Fruit fly (Drosophila melanogaster) whole organism, prepupa: ENCODE results near the gene CG15635.

Source experiments
- Blimp-1 ChIP-seq: fragments of 200-800 bp; sonication (Bioruptor generic); optimal IDR thresholded peaks from 3 replicates; lab custom pipeline; 2017; ENCODE audit warnings: missing biosample characterization, missing genetic modification characterization, mild to moderate bottlenecking, moderate library complexity, missing genetic modification reagents
- CG11294 ChIP-seq: fragments of 200-800 bp; sonication (Bioruptor generic); IDR thresholded peaks from 2 replicates; pipeline ENCODE4 v1.3.6; 2022; ENCODE audit warnings: missing biosample characterization, missing genetic modification characterization
- CG11902 ChIP-seq: fragments of 200-800 bp; sonication (Bioruptor generic); optimal IDR thresholded peaks from 3 replicates; lab custom pipeline; 2016; ENCODE audit warnings: missing biosample characterization, missing genetic modification characterization
- CG15336 ChIP-seq: fragments of 200-800 bp; sonication (Bioruptor generic); IDR thresholded peaks from 2 replicates; pipeline ENCODE4 v1.3.6; 2022; ENCODE audit warnings: missing biosample characterization, missing genetic modification characterization
- CG1621 ChIP-seq: fragments of 200-800 bp; sonication (Bioruptor generic); optimal IDR thresholded peaks from 3 replicates; lab custom pipeline; 2018; ENCODE audit warnings: missing biosample characterization, mild to moderate bottlenecking, missing genetic modification characterization
- CG3032 ChIP-seq: fragments of 200-800 bp; optimal IDR thresholded peaks from 2 replicates; lab custom pipeline; 2019; ENCODE audit warnings: missing biosample characterization, mild to moderate bottlenecking, missing genetic modification characterization, moderate library complexity
- CG31627 ChIP-seq: fragments of 200-800 bp; sonication (Bioruptor generic); optimal IDR thresholded peaks from 3 replicates; lab custom pipeline; 2016; ENCODE audit warnings: missing biosample characterization, missing genetic modification characterization
- CG32006 ChIP-seq: fragments of 200-800 bp; sonication (Bioruptor generic); optimal IDR thresholded peaks from 3 replicates; lab custom pipeline; 2017; ENCODE audit warnings: missing biosample characterization, mild to moderate bottlenecking, missing genetic modification characterization
- CG34406 ChIP-seq: fragments of 200-800 bp; sonication (Bioruptor generic); optimal IDR thresholded peaks from 3 replicates; lab custom pipeline; 2016; ENCODE audit warnings: missing biosample characterization, missing genetic modification characterization
- CG6276 ChIP-seq: fragments of 200-800 bp; sonication (Bioruptor generic); optimal IDR thresholded peaks from 2 replicates; lab custom pipeline; 2017; ENCODE audit warnings: missing biosample characterization, mild to moderate bottlenecking, missing genetic modification characterization
- CG6792 ChIP-seq: fragments of 200-800 bp; sonication (Bioruptor generic); optimal IDR thresholded peaks from 3 replicates; lab custom pipeline; 2016; ENCODE audit warnings: missing biosample characterization, missing genetic modification characterization
- CG6808 ChIP-seq: fragments of 200-800 bp; sonication (Bioruptor generic); optimal IDR thresholded peaks from 3 replicates; lab custom pipeline; 2017; ENCODE audit warnings: missing biosample characterization, missing genetic modification characterization, mild to moderate bottlenecking, moderate library complexity, missing genetic modification reagents
- CG7368 ChIP-seq: fragments of 200-800 bp; sonication (Bioruptor generic); optimal IDR thresholded peaks from 3 replicates; lab custom pipeline; 2016; ENCODE audit warnings: missing biosample characterization, missing genetic modification characterization
- CG8119 ChIP-seq: fragments of 200-800 bp; sonication (Bioruptor generic); IDR thresholded peaks from 3 replicates; pipeline ENCODE4 v1.3.6; 2022; ENCODE audit warnings: missing biosample characterization, missing genetic modification characterization
- CG8319 ChIP-seq: fragments of 200-800 bp; sonication (Bioruptor generic); optimal IDR thresholded peaks from 3 replicates; lab custom pipeline; 2016; ENCODE audit warnings: missing biosample characterization, missing genetic modification characterization
- CG9139 ChIP-seq: fragments of 200-800 bp; sonication (Bioruptor generic); optimal IDR thresholded peaks from 3 replicates; lab custom pipeline; 2017; ENCODE audit warnings: missing biosample characterization, mild to moderate bottlenecking, missing genetic modification characterization
- Eip75B ChIP-seq: fragments of 200-800 bp; sonication (Bioruptor generic); optimal IDR thresholded peaks from 3 replicates; lab custom pipeline; 2016; ENCODE audit warnings: missing biosample characterization, missing genetic modification characterization
- Eip78C ChIP-seq: fragments of 200-800 bp; sonication (Bioruptor generic); peaks from one replicate; lab custom pipeline; 2016; ENCODE audit warnings: missing biosample characterization, missing genetic modification characterization
- Eip93F ChIP-seq: fragments of 200-800 bp; sonication (Bioruptor generic); optimal IDR thresholded peaks from 2 replicates; lab custom pipeline; 2016; ENCODE audit warnings: missing biosample characterization, mild to moderate bottlenecking, missing genetic modification characterization
- Ets21C ChIP-seq: fragments of 200-800 bp; sonication (Bioruptor generic); optimal IDR thresholded peaks from 3 replicates; lab custom pipeline; 2016; ENCODE audit warnings: missing biosample characterization, missing genetic modification characterization
- Gug ChIP-seq: fragments of 200-800 bp; sonication (Bioruptor generic); IDR thresholded peaks from 2 replicates; pipeline ENCODE4 v1.3.6; 2022; ENCODE audit warnings: missing biosample characterization, missing genetic modification characterization
- Hr38 ChIP-seq: sonication (Bioruptor generic); optimal IDR thresholded peaks from 2 replicates; lab custom pipeline; 2016; ENCODE audit warnings: missing biosample characterization, missing genetic modification characterization
- Hr39 ChIP-seq: fragments of 200-800 bp; sonication (Bioruptor generic); optimal IDR thresholded peaks from 2 replicates; lab custom pipeline; 2016; ENCODE audit warnings: missing biosample characterization, missing genetic modification characterization
- Hr4 ChIP-seq: fragments of 200-800 bp; sonication (Bioruptor generic); optimal IDR thresholded peaks from 3 replicates; lab custom pipeline; 2016; ENCODE audit warnings: missing biosample characterization, missing genetic modification characterization
- Lpt ChIP-seq: fragments of 200-800 bp; sonication (Bioruptor generic); optimal IDR thresholded peaks from 3 replicates; lab custom pipeline; 2016; ENCODE audit warnings: missing biosample characterization, missing genetic modification characterization
- Smox ChIP-seq: fragments of 200-800 bp; sonication (Bioruptor generic); optimal IDR thresholded peaks from 3 replicates; lab custom pipeline; 2016; ENCODE audit warnings: missing biosample characterization, missing genetic modification characterization
- Sox102F ChIP-seq: fragments of 200-800 bp; sonication (Bioruptor generic); optimal IDR thresholded peaks from 2 replicates; lab custom pipeline; 2016; ENCODE audit warnings: missing biosample characterization, mild to moderate bottlenecking, missing genetic modification characterization
- Sox14 ChIP-seq: fragments of 200-800 bp; sonication (Bioruptor generic); optimal IDR thresholded peaks from 3 replicates; lab custom pipeline; 2016; ENCODE audit warnings: missing biosample characterization, missing genetic modification characterization
- Sox15 ChIP-seq: fragments of 200-800 bp; sonication (Bioruptor generic); optimal IDR thresholded peaks from 3 replicates; lab custom pipeline; 2016; ENCODE audit warnings: missing biosample characterization, missing genetic modification characterization
- achi ChIP-seq: fragments of 200-800 bp; sonication (Bioruptor generic); optimal IDR thresholded peaks from 3 replicates; lab custom pipeline; 2016; ENCODE audit warnings: missing biosample characterization, missing genetic modification characterization
- acj6 ChIP-seq: fragments of 200-800 bp; sonication (Bioruptor generic); optimal IDR thresholded peaks from 3 replicates; lab custom pipeline; 2016; ENCODE audit warnings: missing biosample characterization, missing genetic modification characterization
- dsx ChIP-seq: fragments of 200-800 bp; optimal IDR thresholded peaks from 3 replicates; lab custom pipeline; 2019; ENCODE audit warnings: missing biosample characterization, mild to moderate bottlenecking, missing genetic modification characterization, moderate library complexity; ENCODE audit not compliant: poor library complexity, severe bottlenecking
- eg ChIP-seq: fragments of 200-800 bp; sonication (Bioruptor generic); IDR thresholded peaks from 3 replicates; pipeline ENCODE4 v1.3.6; 2022; ENCODE audit warnings: missing biosample characterization, missing genetic modification characterization
- esn ChIP-seq: fragments of 200-800 bp; sonication (Bioruptor generic); optimal IDR thresholded peaks from 2 replicates; lab custom pipeline; 2016; ENCODE audit warnings: missing biosample characterization, mild to moderate bottlenecking, missing genetic modification characterization, moderate library complexity
- fd85E ChIP-seq: fragments of 200-800 bp; sonication (Bioruptor generic); optimal IDR thresholded peaks from 3 replicates; lab custom pipeline; 2016; ENCODE audit warnings: missing biosample characterization, missing genetic modification characterization
- fkh ChIP-seq: fragments of 200-800 bp; sonication (Bioruptor generic); optimal IDR thresholded peaks from 3 replicates; lab custom pipeline; 2017; ENCODE audit warnings: missing biosample characterization, mild to moderate bottlenecking, missing genetic modification characterization, moderate library complexity
- lz ChIP-seq: fragments of 200-800 bp; sonication (Bioruptor generic); optimal IDR thresholded peaks from 3 replicates; lab custom pipeline; 2016; ENCODE audit warnings: missing biosample characterization, missing genetic modification characterization
- pdm3 ChIP-seq: fragments of 200-800 bp; sonication (Bioruptor generic); optimal IDR thresholded peaks from 3 replicates; lab custom pipeline; 2016; ENCODE audit warnings: missing biosample characterization, missing genetic modification characterization
- salr ChIP-seq, 2 experiments: fragments of 200-800 bp; sonication (Bioruptor generic); optimal IDR thresholded peaks; 3 replicates each; lab custom pipeline; 2016 to 2018; ENCODE audit warnings: missing biosample characterization in 2 of 2, missing genetic modification characterization in 2 of 2, mild to moderate bottlenecking in 1 of 2
- spab ChIP-seq: fragments of 200-800 bp; sonication (Bioruptor generic); optimal IDR thresholded peaks from 2 replicates; lab custom pipeline; 2017; ENCODE audit warnings: missing biosample characterization, mild to moderate bottlenecking, missing genetic modification characterization, missing genetic modification reagents
- svp ChIP-seq: fragments of 200-800 bp; sonication (Bioruptor generic); peaks from one replicate; lab custom pipeline; 2016; ENCODE audit warnings: missing biosample characterization, missing genetic modification characterization

Gene CG15635

DNA sequence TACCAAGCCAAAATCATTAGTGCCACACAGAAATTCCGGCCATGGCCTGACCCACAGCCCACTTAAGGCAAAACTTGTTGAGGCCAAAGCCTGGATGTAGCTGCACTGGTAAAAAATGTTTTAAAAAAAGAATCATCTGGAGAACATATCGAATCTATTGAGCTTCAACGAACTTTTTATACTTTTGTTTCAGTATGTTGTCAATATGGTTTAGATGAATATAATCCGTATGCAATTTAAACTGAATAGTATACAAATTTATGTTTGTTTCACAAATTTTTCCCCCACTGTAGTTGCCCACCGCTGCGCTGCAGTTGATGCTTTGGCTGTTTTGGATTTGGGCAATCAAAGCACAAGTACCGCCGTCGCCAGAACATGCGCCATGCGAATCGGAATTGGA lies 7.4 kb upstream of the CG15635 start (continued):
- TF ChIP-seq fd85E (GFP tag; lab: Kevin White, UChicago) (no peak), Eip75B (GFP tag; lab: Kevin White, UChicago) (no peak), Sox15 (GFP tag; lab: Kevin White, UChicago) (no peak), CG31627 (GFP tag; lab: Kevin White, UChicago) (peak; percentile 14), CG8119 (GFP tag; lab: Robert Waterston, UW) (peak; percentile 68; the same call in 2 of the 3 replicates), Hr39 (GFP tag; lab: Kevin White, UChicago) (no peak), Hr4 (GFP tag; lab: Kevin White, UChicago) (peak; percentile 58), CG34406 (GFP tag; lab: Kevin White, UChicago) (no peak), lz (no peak), salr (GFP tag; optimal IDR thresholded peaks at IDR 0.05; lab: Kevin White, UChicago) (peak in 1 of 2 experiments; percentile 31), CG9139 (GFP tag; lab: Kevin White, UChicago) (no peak), Hr38 (GFP tag; lab: Kevin White, UChicago) (no peak), Blimp-1 (GFP tag; lab: Kevin White, UChicago) (no peak), achi (GFP tag; lab: Kevin White, UChicago) (peak; percentile 29), CG6792 (GFP tag; lab: Kevin White, UChicago) (no peak), spab (GFP tag; lab: Kevin White, UChicago) (no peak), Ets21C (GFP tag; lab: Kevin White, UChicago) (no peak), acj6 (GFP tag; lab: Kevin White, UChicago) (peak; percentile 15), Eip78C (peak; percentile 11), Smox (GFP tag; lab: Kevin White, UChicago) (peak; percentile 3), svp (GFP tag; lab: Kevin White, UChicago) (peak; percentile 70), Eip93F (GFP tag; lab: Kevin White, UChicago) (no peak), CG6276 (GFP tag; lab: Kevin White, UChicago) (peak; percentile 19)
- TF ChIP-seq, all 60 proteins: peak for 27

DNA sequence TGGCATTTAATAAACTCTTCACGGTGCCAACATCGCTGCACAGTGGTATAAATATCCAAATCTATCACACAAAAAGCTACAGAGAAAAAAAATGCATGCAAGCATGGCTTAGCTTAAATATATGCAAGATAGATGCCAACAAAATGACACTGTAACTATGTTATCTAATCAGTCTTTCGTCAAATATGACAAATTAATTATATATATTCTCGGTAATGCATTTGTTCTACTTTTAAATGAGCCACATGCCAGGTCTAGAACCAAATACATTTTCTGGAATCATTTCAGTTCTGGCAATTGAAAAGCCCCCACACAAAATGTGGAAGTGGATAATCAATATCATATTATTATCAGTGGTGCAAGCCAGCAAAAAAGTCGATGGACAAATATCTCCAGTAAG lies 1.8 kb upstream of the CG15635 start, which contains the start of gene BG642163:
Gene BG642163 (plus strand): TSS at position 301 of the 400 bp plus-strand sequence.
- no peak for TF ChIP-seq spab (GFP tag; lab: Kevin White, UChicago)
- peak; percentile 28 for TF ChIP-seq Eip78C
- no peak for TF ChIP-seq Sox15 (GFP tag; lab: Kevin White, UChicago)
- peak; percentile 22 for TF ChIP-seq svp (GFP tag; lab: Kevin White, UChicago)
- TF ChIP-seq Sox14 (GFP tag; lab: Kevin White, UChicago): no peak

DNA sequence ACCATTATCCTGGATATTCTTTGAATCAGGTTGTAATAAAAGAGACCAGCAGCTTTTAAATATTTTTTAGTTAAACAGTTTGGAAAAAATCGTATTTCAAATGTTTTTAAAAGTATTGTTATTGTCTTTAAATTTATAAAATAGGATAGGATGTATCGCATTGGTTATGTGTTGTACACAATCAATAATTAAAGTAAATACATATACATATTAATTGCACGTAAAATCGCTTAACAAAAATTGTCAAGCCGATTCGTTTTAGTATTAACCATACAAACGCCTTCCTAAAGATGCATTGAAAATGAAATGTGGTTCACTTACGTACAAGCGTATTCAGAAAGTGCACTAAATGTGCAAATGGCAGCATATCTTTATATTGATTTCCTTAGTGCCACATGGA lies 4.0 kb downstream of the CG15635 start, which contains the start of gene CG43798:
Gene CG43798 (plus strand): TSS at position 301 of the 400 bp plus-strand sequence.
- no peak for TF ChIP-seq lz
- no peak for TF ChIP-seq CG31627 (GFP tag; lab: Kevin White, UChicago)
- no peak for TF ChIP-seq CG6808 (GFP tag; lab: Kevin White, UChicago)
- TF ChIP-seq Lpt (GFP tag; lab: Kevin White, UChicago): no peak
- no peak for TF ChIP-seq pdm3 (GFP tag; lab: Kevin White, UChicago)
- TF ChIP-seq eg: no peak
- no peak for TF ChIP-seq Hr39 (GFP tag; lab: Kevin White, UChicago)
- TF ChIP-seq Hr38 (GFP tag; lab: Kevin White, UChicago): no peak
- TF ChIP-seq Eip93F (GFP tag; lab: Kevin White, UChicago): no peak
- no peak for TF ChIP-seq svp (GFP tag; lab: Kevin White, UChicago)
- TF ChIP-seq CG32006 (GFP tag; lab: Kevin White, UChicago): no peak

DNA sequence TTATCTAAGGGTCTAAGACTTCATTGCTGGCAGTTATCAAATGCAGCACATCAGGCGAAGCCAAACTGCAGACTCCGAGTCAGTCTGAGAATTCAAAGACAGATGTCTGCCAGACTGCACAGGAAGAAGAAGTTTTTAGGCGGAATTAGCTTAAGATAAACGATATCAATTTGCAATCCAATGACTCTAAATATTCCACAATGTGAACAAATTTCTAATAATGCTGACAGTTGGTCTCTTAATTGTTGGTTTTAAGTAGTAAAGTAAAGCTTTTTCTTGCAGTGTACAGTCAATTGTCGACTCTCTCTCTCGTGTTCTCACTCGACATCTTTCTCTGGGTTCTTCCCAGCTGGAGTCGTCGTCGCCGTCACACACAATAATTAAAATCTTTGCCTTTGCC lies 6.0 kb downstream of the CG15635 start:
- TF ChIP-seq CG11294 (no peak), Gug (GFP tag; lab: Robert Waterston, UW) (0 out of 2 replicates have a peak, but pooled peaks have one; percentile 22), esn (GFP tag; lab: Kevin White, UChicago) (peak; percentile 61), dsx (GFP tag; lab: Kevin White, UChicago) (no peak), salr (GFP tag; optimal IDR thresholded peaks at IDR 0.05; lab: Kevin White, UChicago) (peak in 1 of 2 experiments; percentile 64), pdm3 (GFP tag; lab: Kevin White, UChicago) (peak; percentile 55), acj6 (GFP tag; lab: Kevin White, UChicago) (peak; percentile 47), Hr38 (GFP tag; lab: Kevin White, UChicago) (no peak), CG8319 (no peak), Hr4 (GFP tag; lab: Kevin White, UChicago) (no peak), Hr39 (GFP tag; lab: Kevin White, UChicago) (peak; percentile 70), CG7368 (GFP tag; lab: Kevin White, UChicago) (no peak), eg (peak; percentile 48; the same call in 1 of the 3 replicates), CG6792 (GFP tag; lab: Kevin White, UChicago) (peak; percentile 34), Sox14 (GFP tag; lab: Kevin White, UChicago) (peak; percentile 72), CG15336 (peak; percentile 55), CG1621 (tag; lab: Kevin White, UChicago) (no peak), Lpt (GFP tag; lab: Kevin White, UChicago) (peak; percentile 26), Smox (GFP tag; lab: Kevin White, UChicago) (peak; percentile 39), Blimp-1 (GFP tag; lab: Kevin White, UChicago) (no peak), CG9139 (GFP tag; lab: Kevin White, UChicago) (no peak), fd85E (GFP tag; lab: Kevin White, UChicago) (no peak), CG8119 (GFP tag; lab: Robert Waterston, UW) (peak; percentile 61; the same call in 2 of the 3 replicates), Sox102F (peak; percentile 37), Eip93F (GFP tag; lab: Kevin White, UChicago) (no peak), CG3032 (no peak), fkh (GFP tag; lab: Kevin White, UChicago) (no peak), CG11902 (GFP tag; lab: Kevin White, UChicago) (no peak), Eip78C (peak; percentile 72)
